Worm (Caenorhabditis elegans) whole organism, L1 larva: ENCODE measurements around the gene C04G6.2.

ENCODE experiments used
- alr-1 ChIP-seq: fragments of 200-800 bp; sonication (Bioruptor generic); optimal IDR thresholded peaks from 2 replicates; lab custom pipeline; 2018; ENCODE audit warnings: borderline replicate concordance, mild to moderate bottlenecking, missing genetic modification characterization, missing compliant biosample characterization
- aly-2 ChIP-seq: fragments of 150-350 bp; optimal IDR thresholded peaks from 2 replicates; lab custom pipeline; 2014; ENCODE audit warnings: missing biosample characterization, missing genetic modification characterization
- ama-1 ChIP-seq: fragments of 150-350 bp; optimal IDR thresholded peaks from 2 replicates; lab custom pipeline; 2014
- ceh-88 ChIP-seq: fragments of 200-800 bp; sonication (Bioruptor generic); IDR thresholded peaks from 2 replicates; pipeline ENCODE4 v1.3.6; 2022; ENCODE audit warnings: missing genetic modification characterization, missing compliant biosample characterization
- dpl-1 ChIP-seq, 3 experiments: fragments of 150-350 bp in 2 of 3; sonication (generic microtip) in 1 of 3; optimal IDR thresholded peaks; 2 replicates each; lab custom pipeline; 2014 to 2017; ENCODE audit warnings: missing biosample characterization in 3 of 3, missing genetic modification characterization in 3 of 3, missing genetic modification reagents in 3 of 3
- elt-3 ChIP-seq, 6 experiments: fragments of 150-350 bp in 1 of 6; sonication (generic microtip); optimal IDR thresholded peaks; 2 replicates each; lab custom pipeline; 2017 to 2018; ENCODE audit warnings: missing biosample characterization in 6 of 6, missing genetic modification characterization in 6 of 6, inconsistent platforms in 1 of 6
- fkh-10 ChIP-seq: sonication (generic microtip); optimal IDR thresholded peaks from 2 replicates; lab custom pipeline; 2017; ENCODE audit warnings: missing biosample characterization, missing genetic modification reagents, missing genetic modification characterization
- nhr-12 ChIP-seq: sonication (generic microtip); optimal IDR thresholded peaks from 2 replicates; lab custom pipeline; 2017; ENCODE audit warnings: missing biosample characterization, missing genetic modification characterization
- nhr-237 ChIP-seq: fragments of 150-350 bp; optimal IDR thresholded peaks from 2 replicates; lab custom pipeline; 2014; ENCODE audit warnings: missing biosample characterization, missing genetic modification characterization
- nhr-76 ChIP-seq: sonication (generic microtip); optimal IDR thresholded peaks from 2 replicates; lab custom pipeline; 2017; ENCODE audit warnings: missing biosample characterization, missing genetic modification characterization
- rnt-1 ChIP-seq: sonication (generic microtip); optimal IDR thresholded peaks from 2 replicates; lab custom pipeline; 2016; ENCODE audit warnings: mild to moderate bottlenecking, missing genetic modification characterization, moderate library complexity, missing compliant biosample characterization
- skn-1 ChIP-seq: fragments of 150-350 bp; optimal IDR thresholded peaks from 2 replicates; lab custom pipeline; 2014; ENCODE audit warnings: missing biosample characterization, missing genetic modification characterization
- sox-4 ChIP-seq: sonication (generic microtip); optimal IDR thresholded peaks from 2 replicates; lab custom pipeline; 2016; ENCODE audit warnings: missing genetic modification characterization, missing compliant biosample characterization

- TF ChIP-seq fkh-10 (GFP tag; lab: Kevin White, UChicago) (no peak), elt-3 (tag; optimal IDR thresholded peaks at IDR 0.05; lab: Kevin White, UChicago) (no peak), alr-1 (tag; lab: Kevin White, UChicago) (no peak), ama-1 (lab: Kevin White, UChicago) (no peak), sox-4 (tag; lab: Kevin White, UChicago) (no peak), nhr-237 (no peak), nhr-76 (tag; lab: Kevin White, UChicago) (no peak), dpl-1 (GFP tag; optimal IDR thresholded peaks at IDR 0.05; lab: Kevin White, UChicago) (no peak), skn-1 (no peak), nhr-12 (tag; lab: Kevin White, UChicago) (no peak), ceh-88 (GFP tag; lab: Robert Waterston, UW) (no peak), rnt-1 (no peak), aly-2 (tag; lab: Kevin White, UChicago) (no peak)
Measured at ce11 chrII:5060719-5061118, 32.3 kb upstream of the C04G6.2 start, which contains the start of gene pho-12.
